Fruit fly (Drosophila melanogaster): ENCODE data around the gene t-cup.
A peak's percentile ranks its signal among the peaks of the same experiment; 100 is the strongest.

Gene t-cup

dm6 chr2L:12460767-12461739, 36.1 kb downstream of the t-cup start (continued):
- TF ChIP-seq CG15601 (tag; optimal IDR thresholded peaks at IDR 0.05) (peak; percentile 20), Hr51 (GFP tag; optimal IDR thresholded peaks at IDR 0.05) (peak; percentile 26 to 35), bowl (GFP tag; IDR thresholded peaks at IDR 0.05) (peak; percentile 64; the same call in 1 of the 2 replicates), CG5953 (GFP tag; IDR thresholded peaks at IDR 0.05) (peak; percentile 74), CG33213 (GFP tag; optimal IDR thresholded peaks at IDR 0.05) (no peak), pros (GFP tag; optimal IDR thresholded peaks at IDR 0.05) (peak; percentile 74), CG10959 (GFP tag; IDR thresholded peaks at IDR 0.05) (no peak), Poxn (GFP tag; IDR thresholded peaks at IDR 0.05) (no peak), Lim3 (GFP tag; IDR thresholded peaks at IDR 0.05) (no peak), CG32772 (GFP tag; IDR thresholded peaks at IDR 0.05) (no peak), dpn (GFP tag; optimal IDR thresholded peaks at IDR 0.05) (peak; percentile 3 to 33), Dad (GFP tag; optimal IDR thresholded peaks at IDR 0.05) (no peak), CG9876 (GFP tag; optimal IDR thresholded peaks at IDR 0.05) (no peak), Antp (GFP tag; optimal IDR thresholded peaks at IDR 0.05) (no peak), org-1 (GFP tag; optimal IDR thresholded peaks at IDR 0.05) (peak; percentile 67), Dip3 (GFP tag; optimal IDR thresholded peaks at IDR 0.05) (no peak), Sry-β (GFP tag; optimal IDR thresholded peaks at IDR 0.05) (no peak), wek (GFP tag; optimal IDR thresholded peaks at IDR 0.05) (peak; percentile 86), stwl (tag; optimal IDR thresholded peaks at IDR 0.05) (peak; percentile 11), lola (GFP tag; optimal IDR thresholded peaks at IDR 0.05) (peak in 1 of 3 experiments; percentile 19), Aef1 (GFP tag; IDR thresholded peaks at IDR 0.05) (no peak), HLH3B (GFP tag; IDR thresholded peaks at IDR 0.05) (no peak; the same call in 1 of the 2 replicates), stc (GFP tag; IDR thresholded peaks at IDR 0.05) (peak; percentile 68; the same call in 1 of the 2 replicates), Doc2 (GFP tag; IDR thresholded peaks at IDR 0.05) (no peak), CG7963 (GFP tag; IDR thresholded peaks at IDR 0.05; ENCODE audit: partially characterized antibody) (0 out of 3 replicates have a peak, but pooled peaks have one; percentile 33), Hand (GFP tag; optimal IDR thresholded peaks at IDR 0.05) (peak; percentile 87), croc (GFP tag; conservative IDR thresholded peaks at IDR 0.05) (no peak), CG11247 (GFP tag; IDR thresholded peaks at IDR 0.05) (peak; percentile 15; the same call in 1 of the 2 replicates), Fer3 (tag; optimal IDR thresholded peaks at IDR 0.05) (peak; percentile 74), sna (GFP tag; IDR thresholded peaks at IDR 0.05; ENCODE audit: partially characterized antibody) (no peak), Six4 (GFP tag; optimal IDR thresholded peaks at IDR 0.05) (no peak), Chrac-16 (GFP tag; optimal IDR thresholded peaks at IDR 0.05) (no peak), corto (GFP tag; optimal IDR thresholded peaks at IDR 0.05) (peak; percentile 61), ham (GFP tag; IDR thresholded peaks at IDR 0.05) (no peak; the same call in 1 of the 2 replicates), tgo (GFP tag; IDR thresholded peaks at IDR 0.05) (peak; percentile 30; the same call in 1 of the 3 replicates), Ets97D (GFP tag; optimal IDR thresholded peaks at IDR 0.05) (no peak), salm (tag; optimal IDR thresholded peaks at IDR 0.05) (peak; percentile 60), E2f2 (GFP tag; IDR thresholded peaks at IDR 0.05) (no peak; the same call in 1 of the 2 replicates), maf-S (GFP tag; optimal IDR thresholded peaks at IDR 0.05) (peak; percentile 18), sens-2 (GFP tag; IDR thresholded peaks at IDR 0.05) (no peak), CG17385 (GFP tag; optimal IDR thresholded peaks at IDR 0.05) (peak; percentile 70), Hey (tag; optimal IDR thresholded peaks at IDR 0.05) (peak; percentile 73), nmo (GFP tag; optimal IDR thresholded peaks at IDR 0.05) (peak; percentile 16), CG4730 (GFP tag; IDR thresholded peaks at IDR 0.05) (no peak), CG11696 (GFP tag; IDR thresholded peaks at IDR 0.05) (0 out of 2 replicates have a peak, but pooled peaks have one; percentile 38), gcm (GFP tag; optimal IDR thresholded peaks at IDR 0.05) (peak; percentile 65), ac (GFP tag; optimal IDR thresholded peaks at IDR 0.05) (peak; percentile 72), Myb (GFP tag; optimal IDR thresholded peaks at IDR 0.05) (no peak)
